Worm (Caenorhabditis elegans) whole organism, L4 larva: ENCODE results near the gene H37A05.2.

Experiments used
- F10B5.3 ChIP-seq: sonication (generic microtip); optimal IDR thresholded peaks from 2 replicates; lab custom pipeline; 2016; ENCODE audit warnings: mild to moderate bottlenecking, missing genetic modification characterization, missing compliant biosample characterization
- daf-12 ChIP-seq: fragments of 150-350 bp; optimal IDR thresholded peaks from 2 replicates; lab custom pipeline; 2014; ENCODE audit warnings: missing biosample characterization, missing genetic modification reagents, missing genetic modification characterization
- lsy-2 ChIP-seq, 2 experiments: fragments of 150-350 bp in 1 of 2; sonication (generic microtip) in 1 of 2; optimal IDR thresholded peaks; 2 replicates each; lab custom pipeline; 2014 to 2017; ENCODE audit warnings: missing biosample characterization in 2 of 2, missing genetic modification characterization in 2 of 2

ce11 chrV:13624424-13624823 is 9.6 kb downstream of the H37A05.2 start, which contains the start of gene F53F4.11:
- TF ChIP-seq F10B5.3 (tag; lab: Kevin White, UChicago) (no peak), daf-12 (tag; lab: Kevin White, UChicago) (no peak), lsy-2 (tag; optimal IDR thresholded peaks at IDR 0.05; lab: Kevin White, UChicago) (no peak)
